Worm (Caenorhabditis elegans) whole organism, midembryonic: Measurements from ENCODE around the gene sars-2.
A peak's percentile ranks its signal among the peaks of the same experiment; 100 is the strongest.

Source experiments
- T22C8.4 ChIP-seq: fragments of 200-800 bp; sonication (Bioruptor generic); IDR thresholded peaks from 2 replicates; pipeline ENCODE4 v1.3.6; 2022; ENCODE audit warnings: missing genetic modification characterization, missing compliant biosample characterization
- cog-1 ChIP-seq: sonication (generic microtip); optimal IDR thresholded peaks from 2 replicates; lab custom pipeline; 2016; ENCODE audit warnings: missing genetic modification characterization, missing compliant biosample characterization
- flt-1 ChIP-seq: fragments of 200-800 bp; sonication (Bioruptor generic); IDR thresholded peaks from 2 replicates; pipeline ENCODE4 v1.3.6; 2022; ENCODE audit warnings: missing genetic modification characterization, missing compliant biosample characterization
- klf-2 ChIP-seq: fragments of 200-800 bp; sonication (Bioruptor generic); conservative IDR thresholded peaks from 2 replicates; pipeline ENCODE4 v1.3.6; 2022; ENCODE audit warnings: missing genetic modification reagents, missing genetic modification characterization, missing compliant biosample characterization
- med-1 ChIP-seq: sonication (generic microtip); optimal IDR thresholded peaks from 2 replicates; lab custom pipeline; 2017; ENCODE audit warnings: missing genetic modification characterization, mild to moderate bottlenecking, missing compliant biosample characterization, antibody characterized with exemption, missing genetic modification reagents; ENCODE audit not compliant: insufficient read depth
- ref-1 ChIP-seq: fragments of 200-800 bp; sonication (Bioruptor generic); conservative IDR thresholded peaks from 2 replicates; pipeline ENCODE4 v1.3.6; 2022; ENCODE audit warnings: missing genetic modification reagents, missing genetic modification characterization, missing compliant biosample characterization
- tab-1 ChIP-seq: fragments of 200-800 bp; sonication (Bioruptor generic); IDR thresholded peaks from 2 replicates; pipeline ENCODE4 v1.3.6; 2022; ENCODE audit warnings: missing genetic modification characterization, missing compliant biosample characterization
- ztf-23 ChIP-seq: fragments of 200-800 bp; sonication (Bioruptor generic); IDR thresholded peaks from 2 replicates; pipeline ENCODE4 v1.3.6; 2022; ENCODE audit warnings: missing genetic modification reagents, missing genetic modification characterization, missing compliant biosample characterization
- ztf-29 ChIP-seq: fragments of 200-800 bp; sonication (Bioruptor generic); IDR thresholded peaks from 2 replicates; pipeline ENCODE4 v1.3.6; 2022; ENCODE audit warnings: missing genetic modification reagents, missing genetic modification characterization, missing compliant biosample characterization

Gene sars-2

ce11 chrIV:4395555-4395954 is 38.1 kb downstream of the sars-2 start:
- no peak for TF ChIP-seq cog-1 (tag; lab: Kevin White, UChicago)
- TF ChIP-seq ztf-29, result no peak
- TF ChIP-seq tab-1 (GFP tag; lab: Robert Waterston, UW), result no peak
- no peak for TF ChIP-seq ref-1 (GFP tag; lab: Robert Waterston, UW)
- TF ChIP-seq flt-1, result no peak
- TF ChIP-seq med-1 (GFP tag; lab: Kevin White, UChicago), result no peak
- TF ChIP-seq ztf-23 (GFP tag; lab: Robert Waterston, UW), result no peak

ce11 chrIV:4396052-4396821 is 38.8 kb downstream of the sars-2 start:
- TF ChIP-seq cog-1 (tag; lab: Kevin White, UChicago), result no peak
- TF ChIP-seq T22C8.4 (GFP tag; lab: Robert Waterston, UW), result no peak
- no peak for TF ChIP-seq ztf-23 (GFP tag; lab: Robert Waterston, UW)
- TF ChIP-seq flt-1, result no peak
- TF ChIP-seq ref-1 (GFP tag; lab: Robert Waterston, UW), result no peak
- TF ChIP-seq klf-2 (GFP tag; lab: Robert Waterston, UW), result no peak
- no peak for TF ChIP-seq ztf-29
- no peak for TF ChIP-seq tab-1 (GFP tag; lab: Robert Waterston, UW)

ce11 chrIV:4397111-4397510 is 39.7 kb downstream of the sars-2 start:
- TF ChIP-seq ztf-29 (no peak), ztf-23 (GFP tag; lab: Robert Waterston, UW) (no peak), tab-1 (GFP tag; lab: Robert Waterston, UW) (no peak)

ce11 chrIV:4397586-4397985 is 40.1 kb downstream of the sars-2 start:
- TF ChIP-seq cog-1 (tag; lab: Kevin White, UChicago) (no peak), flt-1 (no peak), ztf-23 (GFP tag; lab: Robert Waterston, UW) (no peak), ztf-29 (no peak), med-1 (GFP tag; lab: Kevin White, UChicago) (no peak), tab-1 (GFP tag; lab: Robert Waterston, UW) (no peak), klf-2 (GFP tag; lab: Robert Waterston, UW) (no peak), T22C8.4 (GFP tag; lab: Robert Waterston, UW) (no peak), ref-1 (GFP tag; lab: Robert Waterston, UW) (no peak)

ce11 chrIV:4398420-4398819 is 41.0 kb downstream of the sars-2 start:
- peak; percentile 38; the same call in 1 of the 2 replicates for TF ChIP-seq ztf-23 (GFP tag; lab: Robert Waterston, UW)
- no peak for TF ChIP-seq flt-1

- TF ChIP-seq med-1 (GFP tag; lab: Kevin White, UChicago), result no peak
- no peak for TF ChIP-seq tab-1 (GFP tag; lab: Robert Waterston, UW)
- TF ChIP-seq ztf-23 (GFP tag; lab: Robert Waterston, UW), result no peak
- TF ChIP-seq T22C8.4 (GFP tag; lab: Robert Waterston, UW), result no peak
- no peak for TF ChIP-seq flt-1
- TF ChIP-seq ztf-29, result no peak
- TF ChIP-seq cog-1 (tag; lab: Kevin White, UChicago), result no peak
- no peak for TF ChIP-seq ref-1 (GFP tag; lab: Robert Waterston, UW)
- no peak for TF ChIP-seq klf-2 (GFP tag; lab: Robert Waterston, UW)
Observed at ce11 chrIV:4398890-4399289, 41.5 kb downstream of the sars-2 start.

- TF ChIP-seq cog-1 (tag; lab: Kevin White, UChicago), result no peak
- TF ChIP-seq ref-1 (GFP tag; lab: Robert Waterston, UW), result no peak
- TF ChIP-seq klf-2 (GFP tag; lab: Robert Waterston, UW), result no peak
- TF ChIP-seq med-1 (GFP tag; lab: Kevin White, UChicago), result no peak
- no peak for TF ChIP-seq T22C8.4 (GFP tag; lab: Robert Waterston, UW)
- TF ChIP-seq ztf-23 (GFP tag; lab: Robert Waterston, UW), result 0 out of 2 replicates have a peak, but pooled peaks have one; percentile 21
- TF ChIP-seq tab-1 (GFP tag; lab: Robert Waterston, UW), result 0 out of 2 replicates have a peak, but pooled peaks have one; percentile 58
- 0 out of 2 replicates have a peak, but pooled peaks have one; percentile 13 for TF ChIP-seq flt-1
- no peak for TF ChIP-seq ztf-29
Observed at ce11 chrIV:4399418-4400136, 42.1 kb downstream of the sars-2 start.

- TF ChIP-seq T22C8.4 (GFP tag; lab: Robert Waterston, UW) (peak; percentile 51; the same call in 1 of the 2 replicates), ref-1 (GFP tag; lab: Robert Waterston, UW) (no peak), tab-1 (GFP tag; lab: Robert Waterston, UW) (no peak), klf-2 (GFP tag; lab: Robert Waterston, UW) (no peak), med-1 (GFP tag; lab: Kevin White, UChicago) (no peak)
Observed at ce11 chrIV:4400350-4401326, 43.2 kb downstream of the sars-2 start, which contains the start of gene Y24D9A.6. Gene Y24D9A.6, minus strand, starts transcription at chrIV:4400400.
